Fruit fly (Drosophila melanogaster): ENCODE results near the gene CG3603.

CG3603 gene

DNA sequence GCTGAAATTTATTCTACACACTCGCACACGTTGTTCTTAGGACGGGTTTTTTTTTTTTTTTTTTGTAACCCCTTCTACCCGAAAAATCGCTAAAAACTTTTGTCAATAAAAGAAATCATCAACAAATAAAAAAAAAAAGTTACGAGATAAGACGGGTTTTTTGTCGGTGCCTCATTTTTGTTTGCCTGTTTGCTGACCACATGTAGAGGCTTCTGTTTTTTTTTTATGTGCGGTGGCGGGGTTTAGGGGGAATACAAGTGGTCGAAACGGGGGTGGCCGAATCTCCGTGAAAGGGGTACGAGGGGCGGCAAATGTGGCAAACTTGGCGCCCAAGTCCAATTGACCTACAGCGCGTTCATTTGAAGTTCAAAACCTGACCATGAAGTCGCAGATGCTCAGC, 29.3 kb upstream of the CG3603 start:
- TF ChIP-seq Mnt (GFP tag; optimal IDR thresholded peaks at IDR 0.05) (no peak), CG33017 (tag; optimal IDR thresholded peaks at IDR 0.05) (no peak), CG7045 (GFP tag; optimal IDR thresholded peaks at IDR 0.05) (no peak), ovo (GFP tag; optimal IDR thresholded peaks at IDR 0.05) (no peak), cnc (optimal IDR thresholded peaks at IDR 0.05) (no peak), tj (GFP tag; optimal IDR thresholded peaks at IDR 0.05) (no peak), CG7101 (tag; optimal IDR thresholded peaks at IDR 0.05) (no peak), CG12768 (GFP tag; optimal IDR thresholded peaks at IDR 0.05) (no peak), cic (GFP tag; optimal IDR thresholded peaks at IDR 0.05) (no peak)

- TF ChIP-seq Hr96 (GFP tag; optimal IDR thresholded peaks at IDR 0.05) (no peak), pad (GFP tag; optimal IDR thresholded peaks at IDR 0.05) (no peak), Mnt (GFP tag; optimal IDR thresholded peaks at IDR 0.05) (no peak), Crg-1 (GFP tag; optimal IDR thresholded peaks at IDR 0.05) (no peak), CG12768 (GFP tag; optimal IDR thresholded peaks at IDR 0.05) (no peak), Clk (GFP tag; optimal IDR thresholded peaks at IDR 0.05) (no peak), ovo (GFP tag; optimal IDR thresholded peaks at IDR 0.05) (no peak), CG1620 (GFP tag; optimal IDR thresholded peaks at IDR 0.05) (no peak), bab1 (GFP tag; optimal IDR thresholded peaks at IDR 0.05) (no peak), CG5204 (GFP tag; optimal IDR thresholded peaks at IDR 0.05) (no peak), toe (GFP tag; optimal IDR thresholded peaks at IDR 0.05) (no peak), CG7101 (tag; optimal IDR thresholded peaks at IDR 0.05) (no peak), CG11617 (GFP tag; optimal IDR thresholded peaks at IDR 0.05) (no peak), cic (GFP tag; optimal IDR thresholded peaks at IDR 0.05) (no peak), tj (GFP tag; optimal IDR thresholded peaks at IDR 0.05) (no peak), cnc (optimal IDR thresholded peaks at IDR 0.05) (no peak)
Measured at dm6 chrX:2919742-2920141, 28.1 kb upstream of the CG3603 start, which contains the start of gene CG3588. TSS of gene CG3588 (plus strand) at chrX:2919770.

dm6 chrX:2927158-2927557, 20.7 kb upstream of the CG3603 start, which contains the start of gene CG14424:
TSS of gene CG14424 (minus strand) at chrX:2927258.
- TF ChIP-seq CG7101 (tag; optimal IDR thresholded peaks at IDR 0.05) (no peak), tj (GFP tag; optimal IDR thresholded peaks at IDR 0.05) (no peak), toe (GFP tag; optimal IDR thresholded peaks at IDR 0.05) (no peak), CG12768 (GFP tag; optimal IDR thresholded peaks at IDR 0.05) (no peak), Mnt (GFP tag; optimal IDR thresholded peaks at IDR 0.05) (no peak), pad (GFP tag; optimal IDR thresholded peaks at IDR 0.05) (no peak), CG5204 (GFP tag; optimal IDR thresholded peaks at IDR 0.05) (no peak), kay (GFP tag; ENCODE audit: borderline replicate concordance) (no peak), CG14711 (tag; optimal IDR thresholded peaks at IDR 0.05) (no peak), CG7045 (GFP tag; optimal IDR thresholded peaks at IDR 0.05) (no peak), bab1 (GFP tag; optimal IDR thresholded peaks at IDR 0.05) (no peak), CG11617 (GFP tag; optimal IDR thresholded peaks at IDR 0.05) (no peak), cnc (optimal IDR thresholded peaks at IDR 0.05) (no peak), CG33017 (tag; optimal IDR thresholded peaks at IDR 0.05) (no peak), cic (GFP tag; optimal IDR thresholded peaks at IDR 0.05) (no peak)

DNA sequence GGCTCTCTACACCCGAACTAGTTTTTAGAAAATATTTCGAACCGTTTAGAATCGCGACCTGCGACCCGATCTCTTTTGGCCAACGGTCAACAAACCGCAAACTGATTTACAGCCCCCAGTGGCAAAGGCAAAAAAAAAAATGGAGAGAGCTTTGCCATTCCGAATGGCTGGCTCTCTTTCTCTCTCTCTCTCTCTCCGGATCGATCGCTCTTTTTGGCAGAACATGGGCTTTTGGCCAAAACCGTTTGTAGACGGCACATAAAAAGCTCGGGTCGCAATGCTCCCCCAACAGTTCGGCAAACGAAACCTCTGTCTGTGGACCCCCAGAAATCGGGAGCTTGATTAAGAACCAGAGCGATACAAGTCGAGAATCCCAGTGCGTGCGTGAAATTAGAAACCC, 18.3 kb upstream of the CG3603 start, which contains the start of gene CG32793:
Gene CG32793 (plus strand): TSS at position 301 of the 400 bp plus-strand sequence.
- TF ChIP-seq bab1 (GFP tag; optimal IDR thresholded peaks at IDR 0.05): no peak
- no peak for TF ChIP-seq CG14711 (tag; optimal IDR thresholded peaks at IDR 0.05)
- TF ChIP-seq Crg-1 (GFP tag; optimal IDR thresholded peaks at IDR 0.05): no peak
- TF ChIP-seq cnc (optimal IDR thresholded peaks at IDR 0.05): no peak
- TF ChIP-seq Clk (GFP tag; optimal IDR thresholded peaks at IDR 0.05): no peak
- TF ChIP-seq toe (GFP tag; optimal IDR thresholded peaks at IDR 0.05): no peak
- no peak for TF ChIP-seq tj (GFP tag; optimal IDR thresholded peaks at IDR 0.05)
- TF ChIP-seq CG11617 (GFP tag; optimal IDR thresholded peaks at IDR 0.05): no peak
- no peak for TF ChIP-seq CG33017 (tag; optimal IDR thresholded peaks at IDR 0.05)
- no peak for TF ChIP-seq cic (GFP tag; optimal IDR thresholded peaks at IDR 0.05)
- no peak for TF ChIP-seq Hr96 (GFP tag; optimal IDR thresholded peaks at IDR 0.05)

dm6 chrX:2934827-2935226, 13.0 kb upstream of the CG3603 start, which contains the start of gene CG3592:
TSS of gene CG3592 (plus strand) at chrX:2935127.
- TF ChIP-seq CG33017 (tag; optimal IDR thresholded peaks at IDR 0.05): no peak
- no peak for TF ChIP-seq CG1620 (GFP tag; optimal IDR thresholded peaks at IDR 0.05)
- no peak for TF ChIP-seq Mnt (GFP tag; optimal IDR thresholded peaks at IDR 0.05)
- no peak for TF ChIP-seq cic (GFP tag; optimal IDR thresholded peaks at IDR 0.05)
- TF ChIP-seq CG12768 (GFP tag; optimal IDR thresholded peaks at IDR 0.05): no peak
- TF ChIP-seq ovo (GFP tag; optimal IDR thresholded peaks at IDR 0.05): no peak

DNA sequence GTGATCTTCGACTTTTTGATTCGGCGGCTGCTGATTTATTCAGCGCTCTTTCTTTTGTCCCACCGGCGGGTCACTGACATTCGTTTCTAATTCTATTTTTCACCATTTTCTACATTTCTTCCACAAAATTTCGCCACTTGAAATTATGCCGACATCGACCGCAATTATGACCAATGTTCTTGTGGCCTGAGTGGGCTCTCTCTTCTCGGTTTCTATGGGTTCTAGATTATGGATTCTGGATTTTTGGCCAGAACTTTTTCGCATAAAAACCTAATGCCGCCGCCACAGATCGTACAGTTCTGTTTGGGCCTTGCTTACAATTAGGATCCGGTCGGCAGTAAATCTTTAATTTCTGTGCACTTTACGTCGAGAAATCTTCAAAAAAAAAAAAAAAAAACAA, 11.1 kb upstream of the CG3603 start, which contains the start of gene CG3598:
Gene CG3598 (plus strand): TSS at position 301 of the 400 bp plus-strand sequence.
- TF ChIP-seq CG7045 (GFP tag; optimal IDR thresholded peaks at IDR 0.05): no peak
- no peak for TF ChIP-seq pad (GFP tag; optimal IDR thresholded peaks at IDR 0.05)
- no peak for TF ChIP-seq cnc (optimal IDR thresholded peaks at IDR 0.05)
- no peak for TF ChIP-seq Mnt (GFP tag; optimal IDR thresholded peaks at IDR 0.05)
- no peak for TF ChIP-seq cic (GFP tag; optimal IDR thresholded peaks at IDR 0.05)
- TF ChIP-seq tj (GFP tag; optimal IDR thresholded peaks at IDR 0.05): no peak
- TF ChIP-seq CG33017 (tag; optimal IDR thresholded peaks at IDR 0.05): no peak
- no peak for TF ChIP-seq Clk (GFP tag; optimal IDR thresholded peaks at IDR 0.05)
- TF ChIP-seq CG12768 (GFP tag; optimal IDR thresholded peaks at IDR 0.05): no peak

dm6 chrX:2938556-2938955, 9.3 kb upstream of the CG3603 start, which contains the start of gene CG14420:
TSS of gene CG14420 (plus strand) at chrX:2938856.
- TF ChIP-seq Mnt (GFP tag; optimal IDR thresholded peaks at IDR 0.05): no peak
- no peak for TF ChIP-seq CG7045 (GFP tag; optimal IDR thresholded peaks at IDR 0.05)
- TF ChIP-seq tj (GFP tag; optimal IDR thresholded peaks at IDR 0.05): no peak
- TF ChIP-seq kay (GFP tag; ENCODE audit: borderline replicate concordance): no peak
- TF ChIP-seq CG14711 (tag; optimal IDR thresholded peaks at IDR 0.05): no peak
- TF ChIP-seq CG33017 (tag; optimal IDR thresholded peaks at IDR 0.05): no peak
- TF ChIP-seq Crg-1 (GFP tag; optimal IDR thresholded peaks at IDR 0.05): no peak
- TF ChIP-seq Hr96 (GFP tag; optimal IDR thresholded peaks at IDR 0.05): no peak
- no peak for TF ChIP-seq CG1620 (GFP tag; optimal IDR thresholded peaks at IDR 0.05)
- no peak for TF ChIP-seq Clk (GFP tag; optimal IDR thresholded peaks at IDR 0.05)
- no peak for TF ChIP-seq ovo (GFP tag; optimal IDR thresholded peaks at IDR 0.05)
- no peak for TF ChIP-seq bab1 (GFP tag; optimal IDR thresholded peaks at IDR 0.05)
- no peak for TF ChIP-seq toe (GFP tag; optimal IDR thresholded peaks at IDR 0.05)
- no peak for TF ChIP-seq cic (GFP tag; optimal IDR thresholded peaks at IDR 0.05)
- no peak for TF ChIP-seq cnc (optimal IDR thresholded peaks at IDR 0.05)
- TF ChIP-seq CG7101 (tag; optimal IDR thresholded peaks at IDR 0.05): no peak
- no peak for TF ChIP-seq CG5204 (GFP tag; optimal IDR thresholded peaks at IDR 0.05)
- TF ChIP-seq CG12768 (GFP tag; optimal IDR thresholded peaks at IDR 0.05): no peak
- no peak for TF ChIP-seq CG11617 (GFP tag; optimal IDR thresholded peaks at IDR 0.05)
- no peak for TF ChIP-seq pad (GFP tag; optimal IDR thresholded peaks at IDR 0.05)
